Fruit fly (Drosophila melanogaster): ENCODE results near the gene CG6184.
A peak's percentile ranks its signal among the peaks of the same experiment; 100 is the strongest.

Gene CG6184

dm6 chr3R:19623606-19624005 is 34.1 kb downstream of the CG6184 start (continued):
- TF ChIP-seq ara (GFP tag; IDR thresholded peaks at IDR 0.05) (peak; percentile 33; the same call in 1 of the 2 replicates), slbo (GFP tag; IDR thresholded peaks at IDR 0.05) (peak; percentile 69), CG7963 (GFP tag; IDR thresholded peaks at IDR 0.05; ENCODE audit: partially characterized antibody) (no peak), dati (GFP tag; IDR thresholded peaks at IDR 0.05) (no peak), pb (GFP tag; optimal IDR thresholded peaks at IDR 0.05) (peak; percentile 54), CG17912 (GFP tag; optimal IDR thresholded peaks at IDR 0.05) (no peak), E2f1 (GFP tag; IDR thresholded peaks at IDR 0.05) (peak; percentile 53), HLH3B (GFP tag; IDR thresholded peaks at IDR 0.05) (peak; percentile 63), phol (tag; optimal IDR thresholded peaks at IDR 0.05) (peak; percentile 62), CG10979 (tag; optimal IDR thresholded peaks at IDR 0.05) (peak; percentile 56), CG11504 (tag; optimal IDR thresholded peaks at IDR 0.05) (peak; percentile 74), danr (GFP tag; IDR thresholded peaks at IDR 0.05) (0 out of 2 replicates have a peak, but pooled peaks have one; percentile 31), so (GFP tag; IDR thresholded peaks at IDR 0.05) (peak; percentile 58; the same call in 1 of the 3 replicates), toy (GFP tag; IDR thresholded peaks at IDR 0.05) (no peak), CG12236 (GFP tag; optimal IDR thresholded peaks at IDR 0.05) (peak; percentile 19), Six4 (GFP tag; optimal IDR thresholded peaks at IDR 0.05) (peak; percentile 36), lmd (GFP tag; IDR thresholded peaks at IDR 0.05) (peak; percentile 73), CG18764 (GFP tag; optimal IDR thresholded peaks at IDR 0.05) (peak; percentile 44), Ssrp (tag; optimal IDR thresholded peaks at IDR 0.05) (peak; percentile 38), tll (GFP tag; optimal IDR thresholded peaks at IDR 0.05) (peak in 1 of 2 experiments; percentile 8), CG17568 (GFP tag; optimal IDR thresholded peaks at IDR 0.05) (peak; percentile 10), CG10321 (GFP tag; IDR thresholded peaks at IDR 0.05) (peak; percentile 37; the same call in 1 of the 2 replicates), Ptx1 (GFP tag; IDR thresholded peaks at IDR 0.05) (peak; percentile 63), az2 (GFP tag; optimal IDR thresholded peaks at IDR 0.05) (peak; percentile 58), gsb-n (tag; optimal IDR thresholded peaks at IDR 0.05) (peak; percentile 43), CG33213 (GFP tag; optimal IDR thresholded peaks at IDR 0.05) (peak; percentile 40), Dref (GFP tag; IDR thresholded peaks at IDR 0.05) (no peak), CG6272 (GFP tag; IDR thresholded peaks at IDR 0.05) (no peak), Taf1 (GFP tag; IDR thresholded peaks at IDR 0.05) (peak; percentile 30; the same call in 1 of the 2 replicates), mld (GFP tag; IDR thresholded peaks at IDR 0.05; ENCODE audit: partially characterized antibody) (no peak), dmrt99B (tag; optimal IDR thresholded peaks at IDR 0.05) (peak; percentile 69), CG1529 (GFP tag; optimal IDR thresholded peaks at IDR 0.05) (peak; percentile 21), Spps (tag; optimal IDR thresholded peaks at IDR 0.05) (no peak), bigmax (GFP tag; optimal IDR thresholded peaks at IDR 0.05) (no peak), NC2β (GFP tag; optimal IDR thresholded peaks at IDR 0.05) (no peak), CG33557 (GFP tag; optimal IDR thresholded peaks at IDR 0.05) (no peak), Aef1 (GFP tag; IDR thresholded peaks at IDR 0.05) (peak; percentile 62), h (optimal IDR thresholded peaks at IDR 0.05) (no peak), Lim3 (GFP tag; IDR thresholded peaks at IDR 0.05) (0 out of 2 replicates have a peak, but pooled peaks have one; percentile 28), onecut (GFP tag; IDR thresholded peaks at IDR 0.05) (peak; percentile 20; the same call in 1 of the 2 replicates), HmgD (GFP tag; optimal IDR thresholded peaks at IDR 0.05) (no peak), CG6791 (GFP tag; IDR thresholded peaks at IDR 0.05; ENCODE audit: partially characterized antibody) (no peak), D19A (tag; optimal IDR thresholded peaks at IDR 0.05) (peak; percentile 39), CG4282 (GFP tag; optimal IDR thresholded peaks at IDR 0.05) (no peak), Med (GFP tag) (peak; percentile 96), gcm2 (GFP tag; optimal IDR thresholded peaks at IDR 0.05) (no peak), hbn (GFP tag; IDR thresholded peaks at IDR 0.05; ENCODE audit: partially characterized antibody) (no peak), da (GFP tag; optimal IDR thresholded peaks at IDR 0.05) (no peak), Sry-β (GFP tag; optimal IDR thresholded peaks at IDR 0.05) (no peak), Dip2 (GFP tag; IDR thresholded peaks at IDR 0.05) (no peak), Atf-2 (GFP tag; optimal IDR thresholded peaks at IDR 0.05) (peak; percentile 53), CG18262 (tag; optimal IDR thresholded peaks at IDR 0.05) (peak; percentile 48)
